Worm (Caenorhabditis elegans) whole organism, late embryonic: ENCODE results near the gene ttr-42.
A peak's percentile ranks its signal among the peaks of the same experiment; 100 is the strongest.

Experiments
- C38D4.7 ChIP-seq: fragments of 200-800 bp; sonication (Bioruptor generic); optimal IDR thresholded peaks from 2 replicates; lab custom pipeline; 2018; ENCODE audit warnings: mild to moderate bottlenecking, missing genetic modification characterization, moderate library complexity, missing compliant biosample characterization
- F13H6.1 ChIP-seq: sonication (generic microtip); optimal IDR thresholded peaks from 2 replicates; lab custom pipeline; 2016; ENCODE audit warnings: missing genetic modification characterization, missing compliant biosample characterization
- K02D7.2 ChIP-seq: sonication (generic microtip); optimal IDR thresholded peaks from 2 replicates; lab custom pipeline; 2017; ENCODE audit warnings: mild to moderate bottlenecking, missing genetic modification characterization, missing compliant biosample characterization
- T23F11.4 ChIP-seq: fragments of 200-800 bp; sonication (Bioruptor generic); optimal IDR thresholded peaks from 2 replicates; lab custom pipeline; 2018; ENCODE audit warnings: mild to moderate bottlenecking, missing genetic modification characterization, missing compliant biosample characterization
- Y22D7AL.16 ChIP-seq: sonication (generic microtip); optimal IDR thresholded peaks from 2 replicates; lab custom pipeline; 2016; ENCODE audit warnings: missing genetic modification characterization, missing compliant biosample characterization
- ceh-18 ChIP-seq: sonication (generic microtip); optimal IDR thresholded peaks from 2 replicates; lab custom pipeline; 2016; ENCODE audit warnings: missing genetic modification characterization, missing compliant biosample characterization
- ceh-19 ChIP-seq: fragments of 200-800 bp; sonication (Bioruptor generic); optimal IDR thresholded peaks from 2 replicates; lab custom pipeline; 2018; ENCODE audit warnings: mild to moderate bottlenecking, missing genetic modification characterization, missing compliant biosample characterization
- ceh-2 ChIP-seq: sonication (generic microtip); optimal IDR thresholded peaks from 2 replicates; lab custom pipeline; 2016; ENCODE audit warnings: missing genotype, missing genetic modification characterization, missing compliant biosample characterization
- ceh-22 ChIP-seq: sonication (generic microtip); optimal IDR thresholded peaks from 2 replicates; lab custom pipeline; 2017; ENCODE audit warnings: missing biosample characterization, missing genetic modification characterization
- ceh-24 ChIP-seq: sonication (generic microtip); optimal IDR thresholded peaks from 2 replicates; lab custom pipeline; 2016; ENCODE audit warnings: mild to moderate bottlenecking, missing genetic modification characterization, missing compliant biosample characterization
- ceh-31 ChIP-seq: sonication (generic microtip); optimal IDR thresholded peaks from 2 replicates; lab custom pipeline; 2016; ENCODE audit warnings: missing genetic modification characterization, missing compliant biosample characterization
- ceh-45 ChIP-seq: fragments of 200-800 bp; sonication (Bioruptor generic); IDR thresholded peaks from 2 replicates; pipeline ENCODE4 v1.3.6; 2022; ENCODE audit warnings: missing genetic modification reagents, missing genetic modification characterization, missing compliant biosample characterization
- ceh-48 ChIP-seq: sonication (generic microtip); optimal IDR thresholded peaks from 2 replicates; lab custom pipeline; 2016; ENCODE audit warnings: missing genetic modification characterization, inconsistent platforms, missing compliant biosample characterization
- ceh-6 ChIP-seq: fragments of 200-800 bp; sonication (Bioruptor generic); optimal IDR thresholded peaks from 2 replicates; lab custom pipeline; 2018; ENCODE audit warnings: mild to moderate bottlenecking, missing genetic modification characterization, missing compliant biosample characterization
- che-1 ChIP-seq: sonication (generic microtip); optimal IDR thresholded peaks from 2 replicates; lab custom pipeline; 2016; ENCODE audit warnings: mild to moderate bottlenecking, missing genetic modification characterization, missing compliant biosample characterization
- elt-2 ChIP-seq: sonication (generic microtip); optimal IDR thresholded peaks from 2 replicates; lab custom pipeline; 2016; ENCODE audit warnings: missing genetic modification reagents, missing genetic modification characterization, missing compliant biosample characterization
- elt-4 ChIP-seq: sonication (generic microtip); optimal IDR thresholded peaks from 2 replicates; lab custom pipeline; 2016; ENCODE audit warnings: missing genetic modification characterization, missing compliant biosample characterization
- fax-1 ChIP-seq: sonication (generic microtip); optimal IDR thresholded peaks from 2 replicates; lab custom pipeline; 2016; ENCODE audit warnings: missing genotype, missing genetic modification characterization, missing compliant biosample characterization
- fkh-10 ChIP-seq: fragments of 150-350 bp; optimal IDR thresholded peaks from 2 replicates; lab custom pipeline; 2014; ENCODE audit warnings: missing biosample characterization, missing genetic modification reagents, missing genetic modification characterization
- fkh-6 ChIP-seq: sonication (generic microtip); optimal IDR thresholded peaks from 2 replicates; lab custom pipeline; 2016; ENCODE audit warnings: missing genetic modification characterization, missing compliant biosample characterization
- gmeb-2 ChIP-seq: sonication (generic microtip); optimal IDR thresholded peaks from 2 replicates; lab custom pipeline; 2016; ENCODE audit warnings: missing genetic modification characterization, inconsistent platforms, missing compliant biosample characterization
- hlh-30 ChIP-seq: sonication (generic microtip); optimal IDR thresholded peaks from 2 replicates; lab custom pipeline; 2017; ENCODE audit warnings: antibody characterized with exemption, missing genetic modification characterization, missing compliant biosample characterization; ENCODE audit not compliant: insufficient read depth
- lim-6 ChIP-seq: sonication (generic microtip); optimal IDR thresholded peaks from 2 replicates; lab custom pipeline; 2016; ENCODE audit warnings: missing genetic modification characterization, missing compliant biosample characterization
- madf-2 ChIP-seq: sonication (generic microtip); optimal IDR thresholded peaks from 2 replicates; lab custom pipeline; 2017; ENCODE audit warnings: missing genetic modification characterization, missing compliant biosample characterization
- mec-3 ChIP-seq: sonication (generic microtip); optimal IDR thresholded peaks from 2 replicates; lab custom pipeline; 2016; ENCODE audit warnings: borderline replicate concordance, missing genetic modification characterization, missing compliant biosample characterization
- nfya-1 ChIP-seq: sonication (generic microtip); optimal IDR thresholded peaks from 2 replicates; lab custom pipeline; 2017; ENCODE audit warnings: missing genetic modification characterization, mild to moderate bottlenecking, missing compliant biosample characterization, antibody characterized with exemption, moderate library complexity
- nhr-11 ChIP-seq: fragments of 150-350 bp; optimal IDR thresholded peaks from 2 replicates; lab custom pipeline; 2014; ENCODE audit warnings: missing biosample characterization, missing genetic modification characterization
- nhr-232 ChIP-seq: sonication (generic microtip); optimal IDR thresholded peaks from 2 replicates; lab custom pipeline; 2016; ENCODE audit warnings: missing genetic modification characterization, missing compliant biosample characterization
- npax-4 ChIP-seq: sonication (generic microtip); optimal IDR thresholded peaks from 2 replicates; lab custom pipeline; 2016; ENCODE audit warnings: missing genetic modification characterization, missing compliant biosample characterization
- odd-2 ChIP-seq: sonication (generic microtip); optimal IDR thresholded peaks from 2 replicates; lab custom pipeline; 2017; ENCODE audit warnings: antibody characterized with exemption, mild to moderate bottlenecking, missing genetic modification characterization, missing compliant biosample characterization
- pax-1 ChIP-seq: fragments of 150-350 bp; optimal IDR thresholded peaks from 2 replicates; lab custom pipeline; 2014; ENCODE audit warnings: missing biosample characterization, missing genetic modification characterization
- pha-2 ChIP-seq: sonication (generic microtip); optimal IDR thresholded peaks from 2 replicates; lab custom pipeline; 2017; ENCODE audit warnings: mild to moderate bottlenecking, missing genetic modification characterization, missing compliant biosample characterization
- pha-4 ChIP-seq: fragments of 150-350 bp; optimal IDR thresholded peaks from 2 replicates; lab custom pipeline; 2018; ENCODE audit warnings: missing biosample characterization, missing genetic modification reagents, missing genetic modification characterization
- pqm-1 ChIP-seq: sonication (generic microtip); optimal IDR thresholded peaks from 2 replicates; lab custom pipeline; 2016; ENCODE audit warnings: missing genetic modification characterization, missing compliant biosample characterization
- pros-1 ChIP-seq: fragments of 150-350 bp; optimal IDR thresholded peaks from 2 replicates; lab custom pipeline; 2014; ENCODE audit warnings: missing biosample characterization, missing genetic modification reagents, missing genetic modification characterization
- rnt-1 ChIP-seq: sonication (generic microtip); optimal IDR thresholded peaks from 2 replicates; lab custom pipeline; 2016; ENCODE audit warnings: missing genetic modification characterization, missing compliant biosample characterization
- sdc-2 ChIP-seq: sonication (generic microtip); optimal IDR thresholded peaks from 2 replicates; lab custom pipeline; 2016; ENCODE audit warnings: missing genotype, missing genetic modification characterization, missing compliant biosample characterization
- sox-4 ChIP-seq: sonication (generic microtip); optimal IDR thresholded peaks from 2 replicates; lab custom pipeline; 2017; ENCODE audit warnings: mild to moderate bottlenecking, missing genetic modification characterization, inconsistent platforms, missing compliant biosample characterization
- syd-9 ChIP-seq: sonication (generic microtip); optimal IDR thresholded peaks from 2 replicates; lab custom pipeline; 2016; ENCODE audit warnings: mild to moderate bottlenecking, missing genetic modification characterization, moderate library complexity, missing compliant biosample characterization
- tbx-2 ChIP-seq: sonication (generic microtip); optimal IDR thresholded peaks from 2 replicates; lab custom pipeline; 2016; ENCODE audit warnings: missing genetic modification characterization, missing compliant biosample characterization
- tbx-7 ChIP-seq: sonication (generic microtip); optimal IDR thresholded peaks from 2 replicates; lab custom pipeline; 2016; ENCODE audit warnings: missing genotype, missing genetic modification characterization, missing compliant biosample characterization
- ttx-3 ChIP-seq: sonication (generic microtip); optimal IDR thresholded peaks from 2 replicates; lab custom pipeline; 2016; ENCODE audit warnings: missing genetic modification reagents, missing genetic modification characterization, missing compliant biosample characterization
- unc-3 ChIP-seq, 2 experiments: fragments of 200-800 bp in 1 of 2; sonication (Bioruptor generic) in 1 of 2; sonication (generic microtip) in 1 of 2; conservative IDR thresholded peaks in 1 of 2; optimal IDR thresholded peaks in 1 of 2; 2 replicates each; pipeline versions ENCODE4 v1.3.6 to Lab custom; 2016 to 2022; ENCODE audit warnings: missing compliant biosample characterization in 2 of 2, missing genetic modification characterization in 2 of 2, missing genetic modification reagents in 1 of 2
- unc-42 ChIP-seq: sonication (generic microtip); optimal IDR thresholded peaks from 2 replicates; lab custom pipeline; 2016; ENCODE audit warnings: missing genotype, missing genetic modification characterization, missing compliant biosample characterization
- zip-5 ChIP-seq: sonication (generic microtip); optimal IDR thresholded peaks from 2 replicates; lab custom pipeline; 2016; ENCODE audit warnings: missing genetic modification characterization, missing compliant biosample characterization
- ztf-16 ChIP-seq: sonication (generic microtip); optimal IDR thresholded peaks from 2 replicates; lab custom pipeline; 2017; ENCODE audit warnings: missing genetic modification characterization, missing compliant biosample characterization

The ttr-42 gene

DNA sequence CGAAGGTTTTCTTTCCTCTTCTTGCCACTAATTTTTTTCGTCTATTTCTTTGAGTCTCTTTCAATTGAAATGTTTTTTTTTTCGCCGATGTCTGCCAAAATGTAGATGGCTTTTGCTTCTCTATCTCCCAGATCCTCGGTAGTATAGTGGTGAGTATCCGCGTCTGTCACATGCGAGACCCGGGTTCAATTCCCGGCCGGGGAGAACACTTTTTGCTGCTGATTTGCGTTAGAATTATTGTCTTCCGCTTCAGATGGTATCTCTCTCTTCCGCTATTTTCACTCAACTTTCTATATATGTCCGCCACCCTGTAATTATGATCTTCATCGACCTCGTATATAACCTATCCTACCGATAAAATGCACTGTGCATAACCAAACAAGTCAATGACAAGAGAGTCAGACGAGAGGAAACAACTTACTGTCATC, 24.1 kb upstream of the ttr-42 start (continued):
- TF ChIP-seq madf-2 (tag; lab: Kevin White, UChicago) = peak; percentile 66
- TF ChIP-seq sdc-2 (tag; lab: Kevin White, UChicago) = peak; percentile 65
- TF ChIP-seq mec-3 (tag; lab: Kevin White, UChicago) = no peak
- TF ChIP-seq nhr-232 = peak; percentile 30
- no peak for TF ChIP-seq ceh-24 (tag; lab: Kevin White, UChicago)
- no peak for TF ChIP-seq unc-3 (GFP tag; conservative IDR thresholded peaks at IDR 0.05; lab: Robert Waterston, UW)
- TF ChIP-seq unc-3 (tag; optimal IDR thresholded peaks at IDR 0.05; lab: Kevin White, UChicago) = peak; percentile 39
- TF ChIP-seq T23F11.4 (GFP tag; lab: Kevin White, UChicago) = peak; percentile 5
- TF ChIP-seq ceh-18 (tag; lab: Kevin White, UChicago) = peak; percentile 76
- TF ChIP-seq pros-1 = peak; percentile 44
- no peak for TF ChIP-seq pax-1 (tag; lab: Kevin White, UChicago)
- peak; percentile 70 for TF ChIP-seq ztf-16
- no peak for TF ChIP-seq fkh-10 (GFP tag; lab: Kevin White, UChicago)
- TF ChIP-seq sox-4 = peak; percentile 39
- TF ChIP-seq unc-42 (tag; lab: Kevin White, UChicago) = no peak
- 0 out of 2 replicates have a peak, but pooled peaks have one; percentile 52 for TF ChIP-seq ceh-45 (GFP tag; lab: Robert Waterston, UW)
- TF ChIP-seq elt-4 = no peak
- no peak for TF ChIP-seq odd-2 (tag; lab: Kevin White, UChicago)
- peak; percentile 29 for TF ChIP-seq fax-1 (tag; lab: Kevin White, UChicago)
- TF ChIP-seq ttx-3 = peak; percentile 32
- peak; percentile 10 for TF ChIP-seq ceh-6 (GFP tag; lab: Kevin White, UChicago)
- TF ChIP-seq F13H6.1 (tag; lab: Kevin White, UChicago) = peak; percentile 11
- peak; percentile 69 for TF ChIP-seq tbx-2 (tag; lab: Kevin White, UChicago)
- no peak for TF ChIP-seq ceh-2 (tag; lab: Kevin White, UChicago)
- TF ChIP-seq pha-4 (tag; lab: Kevin White, UChicago) = no peak
- TF ChIP-seq hlh-30 (tag; lab: Kevin White, UChicago) = peak; percentile 66
- TF ChIP-seq pha-2 (tag; lab: Kevin White, UChicago) = peak; percentile 66
- peak; percentile 39 for TF ChIP-seq pqm-1 (tag; lab: Kevin White, UChicago)
- TF ChIP-seq ceh-19 (GFP tag; lab: Kevin White, UChicago) = peak; percentile 47
- peak; percentile 8 for TF ChIP-seq ceh-48 (tag; lab: Kevin White, UChicago)
- no peak for TF ChIP-seq K02D7.2 (tag; lab: Kevin White, UChicago)
- TF ChIP-seq gmeb-2 (tag; lab: Kevin White, UChicago) = peak; percentile 11
- peak; percentile 39 for TF ChIP-seq nfya-1 (tag; lab: Kevin White, UChicago)
- TF ChIP-seq zip-5 = no peak
- peak; percentile 9 for TF ChIP-seq npax-4 (tag; lab: Kevin White, UChicago)
- peak; percentile 51 for TF ChIP-seq lim-6 (tag; lab: Kevin White, UChicago)
- TF ChIP-seq C38D4.7 = peak; percentile 50
- no peak for TF ChIP-seq tbx-7 (tag; lab: Kevin White, UChicago)
- TF ChIP-seq, all 69 proteins: peak for 43

DNA sequence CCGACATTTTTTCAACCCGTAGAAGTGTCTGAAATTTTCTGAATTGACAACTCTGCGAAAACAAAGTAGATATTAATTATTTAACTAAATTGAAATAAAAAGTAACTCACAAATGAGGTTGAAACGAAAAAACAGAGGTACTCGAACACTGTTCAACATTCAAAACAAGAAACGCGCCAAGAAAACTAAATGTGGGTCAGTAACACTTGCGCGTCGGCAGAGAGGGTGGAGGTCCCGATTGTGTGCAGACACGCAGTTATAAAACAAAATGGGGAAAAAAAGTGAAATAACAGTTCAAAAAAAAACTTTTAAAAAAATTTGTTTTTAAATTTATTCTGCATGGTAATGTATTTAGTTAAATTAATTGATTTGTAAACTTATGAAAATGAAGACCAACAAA, 18.1 kb upstream of the ttr-42 start:
- TF ChIP-seq gmeb-2 (tag; lab: Kevin White, UChicago) = no peak
- TF ChIP-seq fkh-6 (tag; lab: Kevin White, UChicago) = no peak
- TF ChIP-seq syd-9 (tag; lab: Kevin White, UChicago) = no peak
- TF ChIP-seq ceh-45 (GFP tag; lab: Robert Waterston, UW) = no peak
- TF ChIP-seq che-1 (tag; lab: Kevin White, UChicago) = no peak
- TF ChIP-seq nhr-11 (tag; lab: Kevin White, UChicago) = no peak
- TF ChIP-seq ceh-24 (tag; lab: Kevin White, UChicago) = no peak
- no peak for TF ChIP-seq ceh-31
- no peak for TF ChIP-seq pha-2 (tag; lab: Kevin White, UChicago)
- no peak for TF ChIP-seq elt-2 (tag; lab: Kevin White, UChicago)
- no peak for TF ChIP-seq ztf-16
- no peak for TF ChIP-seq hlh-30 (tag; lab: Kevin White, UChicago)
- TF ChIP-seq ceh-22 (tag; lab: Kevin White, UChicago) = no peak
- no peak for TF ChIP-seq ceh-19 (GFP tag; lab: Kevin White, UChicago)
- no peak for TF ChIP-seq ttx-3
- TF ChIP-seq nfya-1 (tag; lab: Kevin White, UChicago) = no peak
- TF ChIP-seq rnt-1 (tag; lab: Kevin White, UChicago) = no peak
- TF ChIP-seq F13H6.1 (tag; lab: Kevin White, UChicago) = no peak
- TF ChIP-seq Y22D7AL.16 (tag; lab: Kevin White, UChicago) = no peak
